Worm (Caenorhabditis elegans) whole organism, young adult: ENCODE measurements around the gene ceh-43.

Experiments used
- D2030.7 ChIP-seq: fragments of 200-800 bp; sonication (Bioruptor generic); IDR thresholded peaks from 2 replicates; pipeline ENCODE4 v1.3.6; 2022; ENCODE audit warnings: missing genetic modification reagents, missing genetic modification characterization, missing compliant biosample characterization
- F22D6.2 ChIP-seq: sonication (generic microtip); optimal IDR thresholded peaks from 2 replicates; lab custom pipeline; 2016; ENCODE audit warnings: mild to moderate bottlenecking, missing genetic modification characterization, missing compliant biosample characterization
- F23B12.7 ChIP-seq: sonication (generic microtip); optimal IDR thresholded peaks from 2 replicates; lab custom pipeline; 2017; ENCODE audit warnings: missing genetic modification characterization, mild to moderate bottlenecking, missing compliant biosample characterization, antibody characterized with exemption, moderate library complexity; ENCODE audit not compliant: insufficient read depth
- F49E8.2 ChIP-seq: sonication (generic microtip); optimal IDR thresholded peaks from 3 replicates; lab custom pipeline; 2017; ENCODE audit warnings: missing genetic modification characterization, mild to moderate bottlenecking, missing compliant biosample characterization, antibody characterized with exemption, moderate library complexity; ENCODE audit not compliant: insufficient read depth
- F52B5.7 ChIP-seq: sonication (generic microtip); optimal IDR thresholded peaks from 2 replicates; lab custom pipeline; 2016; ENCODE audit warnings: mild to moderate bottlenecking, missing genetic modification characterization, missing compliant biosample characterization
- F57A8.1 ChIP-seq: fragments of 200-800 bp; sonication (Bioruptor generic); optimal IDR thresholded peaks from 2 replicates; lab custom pipeline; 2018; ENCODE audit warnings: mild to moderate bottlenecking, missing genetic modification characterization, moderate library complexity, missing compliant biosample characterization
- F57C9.4 ChIP-seq: sonication (generic microtip); optimal IDR thresholded peaks from 2 replicates; lab custom pipeline; 2017; ENCODE audit warnings: mild to moderate bottlenecking, missing genetic modification characterization, missing compliant biosample characterization
- Y95B8A.8 ChIP-seq: fragments of 200-800 bp; sonication (Bioruptor generic); IDR thresholded peaks from 2 replicates; pipeline ENCODE4 v1.3.6; 2022; ENCODE audit warnings: missing genetic modification reagents, missing genetic modification characterization, missing compliant biosample characterization
- ZK185.1 ChIP-seq: sonication (generic microtip); optimal IDR thresholded peaks from 2 replicates; lab custom pipeline; 2016; ENCODE audit warnings: mild to moderate bottlenecking, missing genetic modification characterization, missing compliant biosample characterization; ENCODE audit not compliant: poor library complexity, severe bottlenecking
- aptf-2 ChIP-seq: fragments of 200-800 bp; sonication (Bioruptor generic); conservative IDR thresholded peaks from 2 replicates; pipeline ENCODE4 v1.3.6; 2022; ENCODE audit warnings: missing genetic modification reagents, missing genetic modification characterization, missing compliant biosample characterization
- aptf-3 ChIP-seq: fragments of 200-800 bp; sonication (Bioruptor generic); IDR thresholded peaks from 2 replicates; pipeline ENCODE4 v1.3.6; 2022; ENCODE audit warnings: missing genetic modification characterization, missing compliant biosample characterization
- attf-5 ChIP-seq: fragments of 200-800 bp; sonication (Bioruptor generic); optimal IDR thresholded peaks from 2 replicates; lab custom pipeline; 2018; ENCODE audit warnings: mild to moderate bottlenecking, missing genetic modification characterization, missing compliant biosample characterization
- ccch-3 ChIP-seq: fragments of 200-800 bp; sonication (Bioruptor generic); optimal IDR thresholded peaks from 2 replicates; lab custom pipeline; 2018; ENCODE audit warnings: mild to moderate bottlenecking, missing genetic modification characterization, missing compliant biosample characterization
- ceh-27 ChIP-seq: fragments of 200-800 bp; sonication (Bioruptor generic); optimal IDR thresholded peaks from 2 replicates; lab custom pipeline; 2018; ENCODE audit warnings: mild to moderate bottlenecking, missing genetic modification characterization, moderate library complexity, missing compliant biosample characterization
- ceh-91 ChIP-seq: fragments of 200-800 bp; sonication (Bioruptor generic); IDR thresholded peaks from 2 replicates; pipeline ENCODE4 v1.3.6; 2022; ENCODE audit warnings: missing genetic modification reagents, missing genetic modification characterization, missing compliant biosample characterization
- egl-18 ChIP-seq: fragments of 200-800 bp; sonication (Bioruptor generic); IDR thresholded peaks from 2 replicates; pipeline ENCODE4 v1.3.6; 2022; ENCODE audit warnings: missing genetic modification reagents, missing genetic modification characterization, missing compliant biosample characterization
- egl-44 ChIP-seq: fragments of 200-800 bp; sonication (Bioruptor generic); IDR thresholded peaks from 2 replicates; pipeline ENCODE4 v1.3.6; 2022; ENCODE audit warnings: missing genetic modification reagents, missing genetic modification characterization, missing compliant biosample characterization
- gei-17 ChIP-seq: fragments of 200-800 bp; sonication (Bioruptor generic); optimal IDR thresholded peaks from 2 replicates; lab custom pipeline; 2018; ENCODE audit warnings: mild to moderate bottlenecking, missing genetic modification characterization, missing compliant biosample characterization
- him-1 ChIP-seq: sonication (generic microtip); optimal IDR thresholded peaks from 2 replicates; lab custom pipeline; 2016; ENCODE audit warnings: missing genotype, missing genetic modification reagents, missing genetic modification characterization, missing compliant biosample characterization
- let-526 ChIP-seq: fragments of 200-800 bp; sonication (Bioruptor generic); IDR thresholded peaks from 2 replicates; pipeline ENCODE4 v1.3.6; 2022; ENCODE audit warnings: missing genetic modification reagents, missing genetic modification characterization, missing compliant biosample characterization
- lin-26 ChIP-seq: fragments of 200-800 bp; sonication (Bioruptor generic); IDR thresholded peaks from 2 replicates; pipeline ENCODE4 v1.3.6; 2022; ENCODE audit warnings: missing genetic modification reagents, missing genetic modification characterization, missing compliant biosample characterization
- lir-1 ChIP-seq: fragments of 200-800 bp; sonication (Bioruptor generic); conservative IDR thresholded peaks from 2 replicates; pipeline ENCODE4 v1.3.6; 2022; ENCODE audit warnings: missing genetic modification reagents, missing genetic modification characterization, missing compliant biosample characterization
- madf-10 ChIP-seq: sonication (generic microtip); optimal IDR thresholded peaks from 2 replicates; lab custom pipeline; 2016; ENCODE audit warnings: mild to moderate bottlenecking, missing genetic modification characterization, missing compliant biosample characterization
- mel-28 ChIP-seq: sonication (generic microtip); optimal IDR thresholded peaks from 2 replicates; lab custom pipeline; 2016; ENCODE audit warnings: borderline replicate concordance, mild to moderate bottlenecking, missing genetic modification characterization, missing compliant biosample characterization
- mes-4 ChIP-seq: sonication (generic microtip); optimal IDR thresholded peaks from 2 replicates; lab custom pipeline; 2016; ENCODE audit warnings: missing genotype, missing genetic modification characterization, missing compliant biosample characterization
- mxl-1 ChIP-seq: sonication (generic microtip); optimal IDR thresholded peaks from 2 replicates; lab custom pipeline; 2016; ENCODE audit warnings: missing genetic modification characterization, missing compliant biosample characterization
- nhr-120 ChIP-seq: fragments of 200-800 bp; sonication (Bioruptor generic); IDR thresholded peaks from 2 replicates; pipeline ENCODE4 v1.3.6; 2022; ENCODE audit warnings: missing genetic modification characterization, missing compliant biosample characterization
- nhr-27 ChIP-seq: fragments of 200-800 bp; sonication (Bioruptor generic); optimal IDR thresholded peaks from 2 replicates; lab custom pipeline; 2018; ENCODE audit warnings: mild to moderate bottlenecking, missing genetic modification characterization, moderate library complexity, missing compliant biosample characterization
- nhr-80 ChIP-seq: sonication (generic microtip); optimal IDR thresholded peaks from 2 replicates; lab custom pipeline; 2016; ENCODE audit warnings: missing genetic modification characterization, missing compliant biosample characterization
- rcor-1 ChIP-seq: fragments of 200-800 bp; sonication (Bioruptor generic); IDR thresholded peaks from 2 replicates; pipeline ENCODE4 v1.3.6; 2022; ENCODE audit warnings: missing genetic modification reagents, missing genetic modification characterization, missing compliant biosample characterization
- rpc-1 ChIP-seq, 2 experiments: fragments of 150-350 bp in 1 of 2; sonication (generic microtip) in 1 of 2; optimal IDR thresholded peaks; 2 replicates each; lab custom pipeline; 2014 to 2018; ENCODE audit warnings: missing biosample characterization in 1 of 2, missing genetic modification characterization in 1 of 2, missing genetic modification reagents in 1 of 2, missing genotype in 1 of 2
- sdz-38 ChIP-seq: sonication (generic microtip); optimal IDR thresholded peaks from 2 replicates; lab custom pipeline; 2016; ENCODE audit warnings: missing genotype, missing genetic modification characterization, missing compliant biosample characterization
- sea-2 ChIP-seq: fragments of 200-800 bp; sonication (Bioruptor generic); IDR thresholded peaks from 2 replicates; pipeline ENCODE4 v1.3.6; 2022; ENCODE audit warnings: missing genetic modification characterization, missing compliant biosample characterization
- snpc-1.1 ChIP-seq: sonication (generic microtip); optimal IDR thresholded peaks from 2 replicates; lab custom pipeline; 2017; ENCODE audit warnings: missing genetic modification characterization, mild to moderate bottlenecking, missing compliant biosample characterization, antibody characterized with exemption, moderate library complexity, missing genotype, missing genetic modification reagents; ENCODE audit not compliant: insufficient read depth
- snpc-1.3 ChIP-seq: sonication (generic microtip); optimal IDR thresholded peaks from 2 replicates; lab custom pipeline; 2017; ENCODE audit warnings: missing genetic modification characterization, mild to moderate bottlenecking, missing compliant biosample characterization, antibody characterized with exemption, moderate library complexity, missing genotype, missing genetic modification reagents; ENCODE audit not compliant: insufficient read depth
- tbx-9 ChIP-seq: sonication (generic microtip); optimal IDR thresholded peaks from 2 replicates; lab custom pipeline; 2016; ENCODE audit warnings: borderline replicate concordance, missing genetic modification characterization, inconsistent platforms, missing compliant biosample characterization
- unc-130 ChIP-seq: sonication (generic microtip); optimal IDR thresholded peaks from 2 replicates; lab custom pipeline; 2016; ENCODE audit warnings: missing genetic modification reagents, missing genetic modification characterization, missing compliant biosample characterization
- unc-62 ChIP-seq: fragments of 150-350 bp; optimal IDR thresholded peaks from 2 replicates; lab custom pipeline; 2014; ENCODE audit warnings: missing biosample characterization, missing genetic modification reagents, missing genetic modification characterization
- zfh-2 ChIP-seq: fragments of 200-800 bp; sonication (Bioruptor generic); conservative IDR thresholded peaks from 2 replicates; pipeline ENCODE4 v1.3.6; 2022; ENCODE audit warnings: missing genetic modification reagents, missing genetic modification characterization, missing compliant biosample characterization
- ztf-22 ChIP-seq: fragments of 200-800 bp; sonication (Bioruptor generic); optimal IDR thresholded peaks from 2 replicates; lab custom pipeline; 2018; ENCODE audit warnings: mild to moderate bottlenecking, missing genetic modification characterization, moderate library complexity, missing compliant biosample characterization
- ztf-25 ChIP-seq: fragments of 200-800 bp; sonication (Bioruptor generic); IDR thresholded peaks from 2 replicates; pipeline ENCODE4 v1.3.6; 2022; ENCODE audit warnings: missing genetic modification reagents, missing genetic modification characterization, missing compliant biosample characterization
- ztf-26 ChIP-seq: sonication (generic microtip); optimal IDR thresholded peaks from 2 replicates; lab custom pipeline; 2017; ENCODE audit warnings: missing genetic modification characterization, missing compliant biosample characterization
- ztf-28 ChIP-seq: fragments of 200-800 bp; sonication (Bioruptor generic); IDR thresholded peaks from 2 replicates; pipeline ENCODE4 v1.3.6; 2022; ENCODE audit warnings: missing genetic modification reagents, missing genetic modification characterization, missing compliant biosample characterization
- ztf-3 ChIP-seq: fragments of 200-800 bp; sonication (Bioruptor generic); optimal IDR thresholded peaks from 2 replicates; lab custom pipeline; 2018; ENCODE audit warnings: mild to moderate bottlenecking, missing genetic modification characterization, missing compliant biosample characterization
- ztf-6 ChIP-seq: fragments of 200-800 bp; sonication (Bioruptor generic); IDR thresholded peaks from 2 replicates; pipeline ENCODE4 v1.3.6; 2022; ENCODE audit warnings: missing genetic modification reagents, missing genetic modification characterization, missing compliant biosample characterization

The ceh-43 gene

DNA sequence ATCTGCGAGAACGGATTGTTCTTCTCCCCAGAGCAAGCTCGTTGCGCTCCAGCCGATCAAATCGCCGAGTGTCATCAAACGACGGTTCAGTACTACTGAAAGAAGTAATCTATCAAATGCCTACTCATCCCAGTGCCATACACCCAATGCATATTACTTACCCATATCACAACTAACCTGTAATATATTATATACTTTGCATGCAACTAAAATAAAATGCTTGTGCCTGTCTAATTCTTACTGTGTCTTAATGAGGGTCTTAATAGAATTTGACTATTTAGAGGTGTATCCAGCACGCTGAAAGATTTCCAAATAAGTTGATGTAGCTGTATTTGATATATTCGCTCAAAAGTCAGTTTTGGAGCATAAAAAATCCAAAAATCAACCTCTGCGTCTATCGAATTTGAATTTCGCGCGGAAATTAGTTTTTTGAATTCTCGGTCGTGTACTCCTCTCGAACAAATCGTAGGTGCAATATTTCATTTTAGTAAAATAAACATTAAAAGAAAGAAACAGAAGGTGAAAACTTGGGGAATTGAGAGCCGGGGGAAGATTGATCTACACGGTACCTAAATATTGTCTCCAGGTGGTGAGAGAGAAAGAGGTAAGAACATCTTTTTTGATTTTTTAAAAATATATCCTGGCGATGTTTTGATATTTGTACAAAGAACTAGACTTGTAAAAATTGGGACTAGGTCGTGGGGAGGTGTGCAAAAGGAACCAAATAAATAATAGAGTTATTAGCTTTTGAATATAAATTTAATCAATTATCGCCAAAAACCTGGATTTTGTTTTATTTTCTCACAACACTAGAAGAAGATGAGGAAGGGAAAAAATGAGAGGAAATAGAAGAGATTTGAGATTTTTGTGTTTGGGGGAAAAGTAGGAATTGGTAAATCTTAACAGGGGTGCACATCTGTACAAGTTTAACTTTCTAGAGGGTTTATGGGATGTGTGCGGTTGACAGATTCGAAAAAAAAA, 41.7 kb upstream of the ceh-43 start (continued):
- TF ChIP-seq sea-2 (GFP tag; lab: Robert Waterston, UW) (0 out of 2 replicates have a peak, but pooled peaks have one; percentile 18), lir-1 (GFP tag; lab: Robert Waterston, UW) (no peak; the same call in 1 of the 2 replicates), unc-62 (GFP tag; lab: Kevin White, UChicago) (no peak), madf-10 (tag; lab: Kevin White, UChicago) (peak; percentile 28), aptf-2 (GFP tag; lab: Robert Waterston, UW) (0 out of 2 replicates have a peak, but pooled peaks have one; percentile 41), ceh-27 (GFP tag; lab: Kevin White, UChicago) (no peak), F57A8.1 (GFP tag; lab: Kevin White, UChicago) (no peak), egl-18 (GFP tag; lab: Robert Waterston, UW) (no peak), F49E8.2 (peak; percentile 74), snpc-1.1 (tag; lab: Kevin White, UChicago) (peak; percentile 39), unc-130 (peak; percentile 63), attf-5 (no peak), ztf-28 (GFP tag; lab: Robert Waterston, UW) (0 out of 2 replicates have a peak, but pooled peaks have one; percentile 6), ztf-3 (no peak), rcor-1 (GFP tag; lab: Robert Waterston, UW) (peak; percentile 42; the same call in 1 of the 2 replicates), let-526 (GFP tag; lab: Robert Waterston, UW) (peak; percentile 52), nhr-120 (GFP tag; lab: Robert Waterston, UW) (0 out of 2 replicates have a peak, but pooled peaks have one; percentile 13), mxl-1 (tag; lab: Kevin White, UChicago) (no peak), F52B5.7 (tag; lab: Kevin White, UChicago) (peak; percentile 69), lin-26 (GFP tag; lab: Robert Waterston, UW) (no peak), ZK185.1 (peak; percentile 66), mel-28 (tag; lab: Kevin White, UChicago) (no peak), egl-44 (GFP tag; lab: Robert Waterston, UW) (0 out of 2 replicates have a peak, but pooled peaks have one; percentile 7), rpc-1 (optimal IDR thresholded peaks at IDR 0.05; lab: Kevin White, UChicago) (no peak), rpc-1 (tag; optimal IDR thresholded peaks at IDR 0.05; lab: Kevin White, UChicago) (no peak), ccch-3 (GFP tag; lab: Kevin White, UChicago) (no peak), ztf-26 (tag; lab: Kevin White, UChicago) (peak; percentile 40), snpc-1.3 (tag; lab: Kevin White, UChicago) (peak; percentile 85), ztf-22 (GFP tag; lab: Kevin White, UChicago) (no peak), Y95B8A.8 (GFP tag; lab: Robert Waterston, UW) (peak; percentile 87), sdz-38 (tag; lab: Kevin White, UChicago) (no peak), D2030.7 (peak; percentile 78; the same call in 1 of the 2 replicates), him-1 (peak; percentile 100), tbx-9 (tag; lab: Kevin White, UChicago) (peak; percentile 54), ztf-6 (GFP tag; lab: Robert Waterston, UW) (no peak), F23B12.7 (tag; lab: Kevin White, UChicago) (peak; percentile 33), F57C9.4 (no peak), zfh-2 (GFP tag; lab: Robert Waterston, UW) (no peak), ztf-25 (GFP tag; lab: Robert Waterston, UW) (no peak), F22D6.2 (no peak), ceh-91 (GFP tag; lab: Robert Waterston, UW) (peak; percentile 57), aptf-3 (GFP tag; lab: Robert Waterston, UW) (no peak), mes-4 (tag; lab: Kevin White, UChicago) (peak; percentile 28), gei-17 (GFP tag; lab: Kevin White, UChicago) (peak; percentile 17), nhr-80 (tag; lab: Kevin White, UChicago) (no peak), nhr-27 (tag; lab: Kevin White, UChicago) (peak; percentile 76)
